Fruit fly (Drosophila melanogaster): ENCODE results near the gene CG32277.

The CG32277 gene

dm6 chr3L:3178530-3179096 is 26.6 kb downstream of the CG32277 start, which contains the start of the genes MnM and Girdin (continued):
- TF ChIP-seq BEAF-32 (GFP tag; optimal IDR thresholded peaks at IDR 0.05) (peak; percentile 96), Chrac-16 (GFP tag; optimal IDR thresholded peaks at IDR 0.05) (peak; percentile 61), mirr (GFP tag; optimal IDR thresholded peaks at IDR 0.05) (no peak), ssp (GFP tag; IDR thresholded peaks at IDR 0.05) (peak; percentile 66), CG1529 (GFP tag; optimal IDR thresholded peaks at IDR 0.05) (no peak), Trl (optimal IDR thresholded peaks at IDR 0.05) (peak in 1 of 2 experiments; percentile 22), Trl (GFP tag; optimal IDR thresholded peaks at IDR 0.05) (peak; percentile 77), CG10366 (GFP tag; IDR thresholded peaks at IDR 0.05) (peak; percentile 55), CG8281 (tag; optimal IDR thresholded peaks at IDR 0.05) (no peak), CG30403 (GFP tag; optimal IDR thresholded peaks at IDR 0.05) (peak; percentile 87), zfh2 (GFP tag; optimal IDR thresholded peaks at IDR 0.05) (peak; percentile 91), CrebB (tag; optimal IDR thresholded peaks at IDR 0.05) (peak; percentile 12), Poxn (GFP tag; IDR thresholded peaks at IDR 0.05) (peak; percentile 10; the same call in 1 of the 2 replicates), CG12155 (GFP tag; optimal IDR thresholded peaks at IDR 0.05) (peak; percentile 71), Oaz (GFP tag; IDR thresholded peaks at IDR 0.05) (no peak), ems (GFP tag; optimal IDR thresholded peaks at IDR 0.05) (peak; percentile 50), Scr (GFP tag; IDR thresholded peaks at IDR 0.05; ENCODE audit: partially characterized antibody) (peak; percentile 92), CG6689 (GFP tag; IDR thresholded peaks at IDR 0.05) (peak; percentile 42; the same call in 1 of the 2 replicates), CG8388 (GFP tag; optimal IDR thresholded peaks at IDR 0.05) (no peak), bcd (GFP tag; optimal IDR thresholded peaks at IDR 0.05) (no peak), jumu (GFP tag; optimal IDR thresholded peaks at IDR 0.05) (peak; percentile 86), CG15601 (tag; optimal IDR thresholded peaks at IDR 0.05) (no peak), CG33213 (GFP tag; optimal IDR thresholded peaks at IDR 0.05) (peak; percentile 64), CG9817 (tag; optimal IDR thresholded peaks at IDR 0.05) (peak; percentile 67), CG12299 (tag; optimal IDR thresholded peaks at IDR 0.05) (no peak), CG14014 (GFP tag; IDR thresholded peaks at IDR 0.05) (peak; percentile 37; the same call in 1 of the 2 replicates), CG17829 (tag; optimal IDR thresholded peaks at IDR 0.05) (peak; percentile 71), CG7556 (GFP tag; optimal IDR thresholded peaks at IDR 0.05) (no peak), CG8359 (GFP tag; optimal IDR thresholded peaks at IDR 0.05; ENCODE audit: borderline replicate concordance) (no peak), en (GFP tag; optimal IDR thresholded peaks at IDR 0.05) (no peak), H15 (GFP tag; IDR thresholded peaks at IDR 0.05) (no peak), CG8944 (GFP tag; optimal IDR thresholded peaks at IDR 0.05) (peak; percentile 66), CG6654 (GFP tag; optimal IDR thresholded peaks at IDR 0.05) (no peak), CG13296 (GFP tag; optimal IDR thresholded peaks at IDR 0.05) (no peak), repo (GFP tag; optimal IDR thresholded peaks at IDR 0.05) (peak; percentile 54), pnt (GFP tag; optimal IDR thresholded peaks at IDR 0.05) (peak; percentile 70), tna (GFP tag; IDR thresholded peaks at IDR 0.05; ENCODE audit: partially characterized antibody) (peak; percentile 43; the same call in 1 of the 2 replicates), chm (GFP tag; IDR thresholded peaks at IDR 0.05) (no peak), CG9727 (GFP tag; optimal IDR thresholded peaks at IDR 0.05) (peak; percentile 46), CG3995 (GFP tag; optimal IDR thresholded peaks at IDR 0.05) (peak; percentile 86), trem (tag; optimal IDR thresholded peaks at IDR 0.05) (peak; percentile 91), luna (GFP tag; optimal IDR thresholded peaks at IDR 0.05) (peak; percentile 3), CG14710 (tag; optimal IDR thresholded peaks at IDR 0.05) (peak; percentile 75), sc (optimal IDR thresholded peaks at IDR 0.05) (no peak), sc (GFP tag; optimal IDR thresholded peaks at IDR 0.05) (no peak), cwo (GFP tag; optimal IDR thresholded peaks at IDR 0.05) (no peak), run (tag; optimal IDR thresholded peaks at IDR 0.05) (no peak), Neu2 (GFP tag; optimal IDR thresholded peaks at IDR 0.05; ENCODE audit: borderline replicate concordance) (peak; percentile 50), prd (optimal IDR thresholded peaks at IDR 0.05) (no peak), prd (GFP tag; IDR thresholded peaks at IDR 0.05) (peak; percentile 53; the same call in 1 of the 3 replicates), lilli (GFP tag; optimal IDR thresholded peaks at IDR 0.05) (peak; percentile 87)

Measured in whole organism, embryonic.